Fruit fly (Drosophila melanogaster) whole organism, wandering third instar larva: Measurements from ENCODE around the gene CG3402.

Experiments
- Abd-B ChIP-seq: fragments of >200 bp; optimal IDR thresholded peaks from 2 replicates; lab custom pipeline; 2017; ENCODE audit warnings: missing biosample characterization, missing genetic modification characterization
- CG32264 ChIP-seq: fragments of 200-800 bp; sonication (Bioruptor generic); optimal IDR thresholded peaks from 2 replicates; lab custom pipeline; 2016; ENCODE audit warnings: missing biosample characterization, missing genetic modification characterization
- CG9705 ChIP-seq: fragments of 200-800 bp; sonication (Bioruptor generic); optimal IDR thresholded peaks from 2 replicates; lab custom pipeline; 2018; ENCODE audit warnings: missing biosample characterization, mild to moderate bottlenecking, missing genetic modification characterization
- CrebA ChIP-seq: fragments of 200-800 bp; sonication (Bioruptor generic); optimal IDR thresholded peaks from 2 replicates; lab custom pipeline; 2016; ENCODE audit warnings: missing biosample characterization, mild to moderate bottlenecking, missing genetic modification characterization, borderline replicate concordance
- Dfd ChIP-seq: fragments of >200 bp; optimal IDR thresholded peaks from 2 replicates; lab custom pipeline; 2017; ENCODE audit warnings: missing biosample characterization, missing genetic modification characterization
- Dif ChIP-seq: fragments of 200-275, 200-300 bp; sonication (Bioruptor generic); optimal IDR thresholded peaks from 2 replicates; lab custom pipeline; 2018; ENCODE audit warnings: missing biosample characterization, missing genetic modification characterization; ENCODE audit not compliant: partially characterized antibody
- GATAd ChIP-seq: sonication (Bioruptor generic); optimal IDR thresholded peaks from 2 replicates; lab custom pipeline; 2016; ENCODE audit warnings: missing biosample characterization, missing genetic modification characterization
- HLH106 ChIP-seq: fragments of 200-800 bp; optimal IDR thresholded peaks from 3 replicates; lab custom pipeline; 2019; ENCODE audit warnings: missing biosample characterization, mild to moderate bottlenecking, missing genetic modification characterization, moderate library complexity
- Hnf4 ChIP-seq: fragments of 200-800 bp; sonication (Bioruptor generic); optimal IDR thresholded peaks from 2 replicates; lab custom pipeline; 2016; ENCODE audit warnings: missing biosample characterization, mild to moderate bottlenecking, missing genetic modification characterization
- Hr78 ChIP-seq: fragments of >200 bp; optimal IDR thresholded peaks from 2 replicates; lab custom pipeline; 2017; ENCODE audit warnings: missing biosample characterization, missing genetic modification characterization
- Hr83 ChIP-seq: fragments of 200-300 bp; sonication (Bioruptor generic); optimal IDR thresholded peaks from 2 replicates; lab custom pipeline; 2016; ENCODE audit warnings: missing biosample characterization, mild to moderate bottlenecking, missing genetic modification characterization, moderate library complexity; ENCODE audit not compliant: poor library complexity, severe bottlenecking
- Jra ChIP-seq: sonication (Bioruptor generic); optimal IDR thresholded peaks from 2 replicates; lab custom pipeline; 2016; ENCODE audit warnings: missing biosample characterization, missing genetic modification characterization
- Mio ChIP-seq: sonication (Bioruptor generic); optimal IDR thresholded peaks from 2 replicates; lab custom pipeline; 2016; ENCODE audit warnings: missing biosample characterization, missing genetic modification characterization
- Myc ChIP-seq: fragments of >200 bp; optimal IDR thresholded peaks from 2 replicates; lab custom pipeline; 2017
- N ChIP-seq: fragments of >200 bp; optimal IDR thresholded peaks from 2 replicates; lab custom pipeline; 2018; ENCODE audit warnings: missing biosample characterization, missing external identifiers, missing genetic modification characterization
- OdsH ChIP-seq: fragments of 200-800 bp; sonication (Bioruptor generic); optimal IDR thresholded peaks from 2 replicates; lab custom pipeline; 2016; ENCODE audit warnings: missing biosample characterization, mild to moderate bottlenecking, missing genetic modification characterization
- Rel ChIP-seq, 2 experiments: fragments of 200-800 bp; sonication (Bioruptor generic) in 1 of 2; optimal IDR thresholded peaks; 2 replicates in 1 of 2; 3 replicates in 1 of 2; lab custom pipeline; 2016 to 2019; ENCODE audit warnings: mild to moderate bottlenecking in 2 of 2, missing biosample characterization in 2 of 2, missing genetic modification characterization in 2 of 2, moderate library complexity in 1 of 2
- Sp1 ChIP-seq: fragments of 200-800 bp; sonication (Bioruptor generic); optimal IDR thresholded peaks from 3 replicates; lab custom pipeline; 2019; ENCODE audit warnings: missing biosample characterization, mild to moderate bottlenecking, missing genetic modification characterization, moderate library complexity
- Vsx2 ChIP-seq: fragments of 200-300, 225-300 bp; sonication (Bioruptor generic); optimal IDR thresholded peaks from 2 replicates; lab custom pipeline; 2018; ENCODE audit warnings: missing biosample characterization, missing genetic modification characterization; ENCODE audit not compliant: partially characterized antibody
- br ChIP-seq: fragments of 200-800 bp; sonication (Bioruptor generic); optimal IDR thresholded peaks from 2 replicates; lab custom pipeline; 2016; ENCODE audit warnings: missing biosample characterization, missing genetic modification characterization
- brk ChIP-seq: fragments of 200-800 bp; sonication (Bioruptor generic); optimal IDR thresholded peaks from 2 replicates; lab custom pipeline; 2016; ENCODE audit warnings: missing biosample characterization, mild to moderate bottlenecking, missing genetic modification characterization
- dl ChIP-seq, 2 experiments: fragments of 175-275, 200-275 bp in 1 of 2; fragments of 200-275 bp in 1 of 2; sonication (Bioruptor generic); optimal IDR thresholded peaks; lab custom pipeline; 2018; ENCODE audit warnings: mild to moderate bottlenecking in 2 of 2, missing biosample characterization in 2 of 2, missing genetic modification characterization in 2 of 2, moderate library complexity in 2 of 2; ENCODE audit not compliant: partially characterized antibody in 2 of 2, insufficient read depth in 1 of 2
- dmrt93B ChIP-seq: fragments of 200-800 bp; sonication (Bioruptor generic); optimal IDR thresholded peaks from 2 replicates; lab custom pipeline; 2018; ENCODE audit warnings: missing biosample characterization, mild to moderate bottlenecking, missing genetic modification characterization
- dsf ChIP-seq: sonication (Bioruptor generic); optimal IDR thresholded peaks from 2 replicates; lab custom pipeline; 2016; ENCODE audit warnings: missing biosample characterization, missing genetic modification characterization, borderline replicate concordance
- ey ChIP-seq: fragments of 200-800 bp; sonication (Bioruptor generic); optimal IDR thresholded peaks from 2 replicates; lab custom pipeline; 2016; ENCODE audit warnings: missing biosample characterization, missing genetic modification characterization
- foxo ChIP-seq, 2 experiments: fragments of 200-800 bp; sonication (Bioruptor generic); optimal IDR thresholded peaks; 2 replicates in 1 of 2; 3 replicates in 1 of 2; lab custom pipeline; 2016 to 2017; ENCODE audit warnings: missing biosample characterization in 2 of 2, missing genetic modification characterization in 2 of 2
- fru ChIP-seq: fragments of 200-800 bp; sonication (Bioruptor generic); optimal IDR thresholded peaks from 3 replicates; lab custom pipeline; 2016; ENCODE audit warnings: missing biosample characterization, mild to moderate bottlenecking, missing genetic modification characterization
- h ChIP-seq: fragments of 200-800 bp; sonication (Bioruptor generic); optimal IDR thresholded peaks from 3 replicates; lab custom pipeline; 2016; ENCODE audit warnings: missing biosample characterization, mild to moderate bottlenecking, missing genetic modification characterization
- jim ChIP-seq: fragments of 175-275, 200-325 bp; sonication (Bioruptor generic); optimal IDR thresholded peaks from 2 replicates; lab custom pipeline; 2016; ENCODE audit warnings: missing biosample characterization, mild to moderate bottlenecking, missing genetic modification characterization
- lola ChIP-seq: fragments of >200 bp; optimal IDR thresholded peaks from 2 replicates; lab custom pipeline; 2017; ENCODE audit warnings: missing biosample characterization, missing genetic modification characterization
- pan ChIP-seq: fragments of >200 bp; optimal IDR thresholded peaks from 2 replicates; lab custom pipeline; 2017
- psq ChIP-seq: fragments of 200-800 bp; sonication (Bioruptor generic); optimal IDR thresholded peaks from 3 replicates; lab custom pipeline; 2017; ENCODE audit warnings: missing biosample characterization, mild to moderate bottlenecking, missing genetic modification characterization, moderate library complexity
- rgr ChIP-seq: fragments of 200-800 bp; sonication (Bioruptor generic); optimal IDR thresholded peaks from 3 replicates; lab custom pipeline; 2016; ENCODE audit warnings: missing biosample characterization, mild to moderate bottlenecking, missing genetic modification characterization
- sage ChIP-seq: fragments of 200-800 bp; sonication (Bioruptor generic); optimal IDR thresholded peaks from 2 replicates; lab custom pipeline; 2016; ENCODE audit warnings: missing biosample characterization, mild to moderate bottlenecking, missing genetic modification characterization
- sv ChIP-seq: fragments of 200-800 bp; sonication (Bioruptor generic); optimal IDR thresholded peaks from 3 replicates; lab custom pipeline; 2016; ENCODE audit warnings: missing biosample characterization, missing genetic modification characterization
- tai ChIP-seq: sonication (Bioruptor generic); optimal IDR thresholded peaks from 2 replicates; lab custom pipeline; 2016; ENCODE audit warnings: missing biosample characterization, missing genetic modification characterization
- usp ChIP-seq: fragments of >200 bp; optimal IDR thresholded peaks from 2 replicates; lab custom pipeline; 2017; ENCODE audit warnings: missing biosample characterization, missing genetic modification characterization
- woc ChIP-seq: sonication (Bioruptor generic); optimal IDR thresholded peaks from 2 replicates; lab custom pipeline; 2016; ENCODE audit warnings: missing biosample characterization, mild to moderate bottlenecking, missing genetic modification characterization

The CG3402 gene

dm6 chr3L:621097-621967 lies 31.3 kb downstream of the CG3402 start:
- no peak for TF ChIP-seq jim (GFP tag; lab: Kevin White, UChicago)
- TF ChIP-seq sage, result peak; percentile 92
- no peak for TF ChIP-seq pan
- TF ChIP-seq dmrt93B, result peak; percentile 90
- no peak for TF ChIP-seq Hr78 (GFP tag; lab: Kevin White, UChicago)
- no peak for TF ChIP-seq N
- TF ChIP-seq HLH106 (tag; lab: Kevin White, UChicago), result peak; percentile 97
- peak; percentile 93 for TF ChIP-seq Rel (GFP tag; optimal IDR thresholded peaks at IDR 0.05; lab: Kevin White, UChicago)
- TF ChIP-seq Rel (tag; optimal IDR thresholded peaks at IDR 0.05; lab: Kevin White, UChicago), result peak; percentile 93
- peak; percentile 31 for TF ChIP-seq GATAd (GFP tag; lab: Kevin White, UChicago)
- no peak for TF ChIP-seq Mio (GFP tag; lab: Kevin White, UChicago)
- peak; percentile 90 for TF ChIP-seq CrebA (GFP tag; lab: Kevin White, UChicago)
- TF ChIP-seq CG9705, result peak; percentile 93
- no peak for TF ChIP-seq lola (GFP tag; lab: Kevin White, UChicago)
- peak; percentile 82 for TF ChIP-seq dsf
- TF ChIP-seq br, result peak; percentile 96
- peak; percentile 70 for TF ChIP-seq sv (GFP tag; lab: Kevin White, UChicago)
- TF ChIP-seq usp, result no peak
- peak; percentile 61 for TF ChIP-seq Dfd (GFP tag; lab: Kevin White, UChicago)
- peak; percentile 92 for TF ChIP-seq Jra (GFP tag; lab: Kevin White, UChicago)
- TF ChIP-seq Hnf4 (GFP tag; lab: Kevin White, UChicago), result peak; percentile 93
- TF ChIP-seq fru (GFP tag; lab: Kevin White, UChicago), result peak; percentile 97
- peak; percentile 13 for TF ChIP-seq Hr83 (GFP tag; lab: Kevin White, UChicago)
- no peak for TF ChIP-seq Vsx2 (GFP tag; lab: Kevin White, UChicago)
- TF ChIP-seq CG32264, result peak; percentile 84
- peak; percentile 90 for TF ChIP-seq tai
- peak; percentile 97 for TF ChIP-seq h (GFP tag; lab: Kevin White, UChicago)
- peak; percentile 95 for TF ChIP-seq rgr
- peak; percentile 97 for TF ChIP-seq Sp1 (GFP tag; lab: Kevin White, UChicago)
- TF ChIP-seq brk (GFP tag; lab: Kevin White, UChicago), result peak; percentile 96
- TF ChIP-seq ey (GFP tag; lab: Kevin White, UChicago), result peak; percentile 96
- peak; percentile 95 for TF ChIP-seq woc (GFP tag; lab: Kevin White, UChicago)
- TF ChIP-seq Dif (GFP tag; lab: Kevin White, UChicago), result peak; percentile 45
- TF ChIP-seq OdsH, result peak; percentile 96
- TF ChIP-seq Abd-B (GFP tag; lab: Kevin White, UChicago), result no peak
- TF ChIP-seq dl (GFP tag; optimal IDR thresholded peaks at IDR 0.05; lab: Kevin White, UChicago; ENCODE audit: insufficient read depth in 1 of 2, partially characterized antibody in 2 of 2), result no peak
- peak; percentile 46 to 96 for TF ChIP-seq foxo (GFP tag; optimal IDR thresholded peaks at IDR 0.05; lab: Kevin White, UChicago)
- TF ChIP-seq Myc (lab: Kevin White, UChicago), result no peak
- peak; percentile 95 for TF ChIP-seq psq (GFP tag; lab: Kevin White, UChicago)
